Fruit fly (Drosophila melanogaster) whole organism, embryonic: ENCODE data around the gene CG31381.
A peak's percentile ranks its signal among the peaks of the same experiment; 100 is the strongest.

ENCODE experiments used
- Atf-2 ChIP-seq: fragments of 200-800 bp; sonication (Bioruptor generic); optimal IDR thresholded peaks from 2 replicates; lab custom pipeline; 2016; ENCODE audit warnings: missing biosample characterization, missing genetic modification characterization
- BEAF-32 ChIP-seq: fragments of 200-800 bp; sonication (Bioruptor generic); optimal IDR thresholded peaks from 3 replicates; lab custom pipeline; 2017; ENCODE audit warnings: missing biosample characterization, missing genetic modification characterization, mild to moderate bottlenecking, moderate library complexity, missing genetic modification reagents
- BtbVII ChIP-seq: fragments of 200-800 bp; sonication (Bioruptor generic); optimal IDR thresholded peaks from 3 replicates; lab custom pipeline; 2017; ENCODE audit warnings: missing biosample characterization, mild to moderate bottlenecking, missing genetic modification characterization
- CG10366 ChIP-seq: fragments of 200-800 bp; sonication (Bioruptor generic); IDR thresholded peaks from 2 replicates; pipeline ENCODE4 v1.3.6; 2022; ENCODE audit warnings: missing biosample characterization, missing genetic modification characterization
- CG1529 ChIP-seq: fragments of 200-800 bp; sonication (Bioruptor generic); optimal IDR thresholded peaks from 3 replicates; lab custom pipeline; 2018; ENCODE audit warnings: missing biosample characterization, missing genetic modification characterization
- CG17359 ChIP-seq: fragments of 200-800 bp; sonication (Bioruptor generic); optimal IDR thresholded peaks from 3 replicates; lab custom pipeline; 2018; ENCODE audit warnings: missing biosample characterization, mild to moderate bottlenecking, missing genetic modification characterization, moderate library complexity
- CG17385 ChIP-seq: fragments of 200-800 bp; sonication (Bioruptor generic); optimal IDR thresholded peaks from 3 replicates; lab custom pipeline; 2018; ENCODE audit warnings: missing biosample characterization, mild to moderate bottlenecking, missing genetic modification characterization
- CG2712 ChIP-seq: fragments of 200-800 bp; optimal IDR thresholded peaks from 3 replicates; lab custom pipeline; 2019; ENCODE audit warnings: missing biosample characterization, mild to moderate bottlenecking, missing genetic modification characterization, moderate library complexity
- CG3281 ChIP-seq: fragments of 200-800 bp; sonication (Bioruptor generic); optimal IDR thresholded peaks from 3 replicates; lab custom pipeline; 2017; ENCODE audit warnings: missing biosample characterization, mild to moderate bottlenecking, missing genetic modification characterization
- CG4328 ChIP-seq: fragments of 200-800 bp; sonication (Bioruptor generic); optimal IDR thresholded peaks from 3 replicates; lab custom pipeline; 2017; ENCODE audit warnings: missing biosample characterization, missing genetic modification reagents, missing genetic modification characterization
- CG4617 ChIP-seq: fragments of 200-800 bp; sonication (Bioruptor generic); optimal IDR thresholded peaks from 3 replicates; lab custom pipeline; 2016; ENCODE audit warnings: missing biosample characterization, missing genetic modification characterization, borderline replicate concordance
- CG8924 ChIP-seq: fragments of 200-800 bp; optimal IDR thresholded peaks from 3 replicates; lab custom pipeline; 2019; ENCODE audit warnings: missing biosample characterization, mild to moderate bottlenecking, missing genetic modification characterization, moderate library complexity
- CG9215 ChIP-seq: fragments of 200-800 bp; sonication (Bioruptor generic); IDR thresholded peaks from 2 replicates; pipeline ENCODE4 v1.3.6; 2022; ENCODE audit warnings: missing biosample characterization, missing genetic modification characterization
- CG9727 ChIP-seq: fragments of 200-800 bp; sonication (Bioruptor generic); optimal IDR thresholded peaks from 3 replicates; lab custom pipeline; 2017; ENCODE audit warnings: missing biosample characterization, mild to moderate bottlenecking, missing genetic modification characterization
- CG9932 ChIP-seq: fragments of 200-800 bp; sonication (Bioruptor generic); IDR thresholded peaks from 2 replicates; pipeline ENCODE4 v1.3.6; 2022; ENCODE audit warnings: missing biosample characterization, missing genetic modification characterization
- CkIIα-i1 ChIP-seq: fragments of 200-800 bp; sonication (Bioruptor generic); IDR thresholded peaks from 2 replicates; pipeline ENCODE4 v1.3.6; 2022; ENCODE audit warnings: missing biosample characterization, missing genetic modification characterization
- Dll ChIP-seq: fragments of 200-800 bp; sonication (Bioruptor generic); IDR thresholded peaks from 4 replicates; pipeline ENCODE4 v1.3.6; 2022; ENCODE audit warnings: missing biosample characterization, missing genetic modification characterization; ENCODE audit not compliant: partially characterized antibody
- GATAe ChIP-seq: fragments of 200-800 bp; sonication (Bioruptor generic); conservative IDR thresholded peaks from 2 replicates; pipeline ENCODE4 v1.3.6; 2022; ENCODE audit warnings: missing biosample characterization, missing genetic modification characterization
- H2.0 ChIP-seq: fragments of 200-800 bp; sonication (Bioruptor generic); IDR thresholded peaks from 2 replicates; pipeline ENCODE4 v1.3.6; 2022; ENCODE audit warnings: missing biosample characterization, missing genetic modification characterization
- Hand ChIP-seq: fragments of 200-800 bp; sonication (Bioruptor generic); optimal IDR thresholded peaks from 2 replicates; lab custom pipeline; 2017; ENCODE audit warnings: mild to moderate bottlenecking, missing biosample characterization, missing genetic modification reagents, missing genetic modification characterization
- Hr51 ChIP-seq, 2 experiments: fragments of 200-800 bp; sonication (Bioruptor generic); optimal IDR thresholded peaks; 2 replicates in 1 of 2; 3 replicates in 1 of 2; lab custom pipeline; 2016 to 2018; ENCODE audit warnings: missing biosample characterization in 2 of 2, missing genetic modification characterization in 2 of 2, mild to moderate bottlenecking in 1 of 2, moderate library complexity in 1 of 2
- Jarid2 ChIP-seq: fragments of 200-800 bp; sonication (Bioruptor generic); optimal IDR thresholded peaks from 3 replicates; lab custom pipeline; 2017; ENCODE audit warnings: mild to moderate bottlenecking, missing biosample characterization, missing genetic modification reagents, missing genetic modification characterization
- Lim3 ChIP-seq: fragments of 200-800 bp; sonication (Bioruptor generic); IDR thresholded peaks from 2 replicates; pipeline ENCODE4 v1.3.6; 2022; ENCODE audit warnings: missing biosample characterization, missing genetic modification characterization
- Max ChIP-seq: fragments of 200-800 bp; sonication (Bioruptor generic); optimal IDR thresholded peaks from 2 replicates; lab custom pipeline; 2016; ENCODE audit warnings: missing biosample characterization, mild to moderate bottlenecking, missing genetic modification characterization
- Meics ChIP-seq: fragments of 200-800 bp; sonication (Bioruptor generic); optimal IDR thresholded peaks from 2 replicates; lab custom pipeline; 2017; ENCODE audit warnings: missing biosample characterization, mild to moderate bottlenecking, missing genetic modification characterization
- Opbp ChIP-seq: fragments of 200-800 bp; sonication (Bioruptor generic); IDR thresholded peaks from 3 replicates; pipeline ENCODE4 v1.3.6; 2022; ENCODE audit warnings: missing biosample characterization, missing genetic modification characterization; ENCODE audit not compliant: partially characterized antibody
- Ptx1 ChIP-seq: fragments of 200-800 bp; sonication (Bioruptor generic); IDR thresholded peaks from 2 replicates; pipeline ENCODE4 v1.3.6; 2022; ENCODE audit warnings: missing biosample characterization, missing genetic modification characterization
- Sin3A ChIP-seq: fragments of >200 bp; optimal IDR thresholded peaks from 2 replicates; lab custom pipeline; 2018
- Six4 ChIP-seq: fragments of 200-800 bp; sonication (Bioruptor generic); optimal IDR thresholded peaks from 2 replicates; lab custom pipeline; 2016; ENCODE audit warnings: missing biosample characterization, missing genetic modification characterization
- al ChIP-seq: fragments of 200-800 bp; sonication (Bioruptor generic); IDR thresholded peaks from 2 replicates; pipeline ENCODE4 v1.3.6; 2022; ENCODE audit warnings: missing biosample characterization, missing genetic modification characterization
- az2 ChIP-seq: fragments of 200-800 bp; sonication (Bioruptor generic); optimal IDR thresholded peaks from 3 replicates; lab custom pipeline; 2016; ENCODE audit warnings: missing biosample characterization, missing genetic modification characterization
- cato ChIP-seq: fragments of 200-800 bp; sonication (Bioruptor generic); optimal IDR thresholded peaks from 2 replicates; lab custom pipeline; 2016; ENCODE audit warnings: missing biosample characterization, missing genetic modification characterization, borderline replicate concordance
- corto ChIP-seq: fragments of 200-800 bp; sonication (Bioruptor generic); optimal IDR thresholded peaks from 2 replicates; lab custom pipeline; 2016; ENCODE audit warnings: missing biosample characterization, mild to moderate bottlenecking, missing genetic modification characterization, moderate library complexity
- da ChIP-seq: fragments of 200-800 bp; sonication (Bioruptor generic); optimal IDR thresholded peaks from 2 replicates; lab custom pipeline; 2016; ENCODE audit warnings: missing biosample characterization, missing genetic modification characterization
- esg ChIP-seq: fragments of 200-800 bp; sonication (Bioruptor generic); conservative IDR thresholded peaks from 2 replicates; pipeline ENCODE4 v1.3.6; 2022; ENCODE audit warnings: missing biosample characterization, missing genetic modification characterization
- eve ChIP-seq, 2 experiments: fragments of >200 bp; optimal IDR thresholded peaks; 2 replicates each; lab custom pipeline; 2017; ENCODE audit warnings: missing biosample characterization in 2 of 2, missing genetic modification characterization in 2 of 2
- jing ChIP-seq: fragments of 200-800 bp; sonication (Bioruptor generic); optimal IDR thresholded peaks from 2 replicates; lab custom pipeline; 2018; ENCODE audit warnings: missing biosample characterization, mild to moderate bottlenecking, missing genetic modification characterization
- ken ChIP-seq: fragments of 200-800 bp; sonication (Bioruptor generic); IDR thresholded peaks from 3 replicates; pipeline ENCODE4 v1.3.6; 2022; ENCODE audit warnings: missing biosample characterization, missing genetic modification characterization
- peb ChIP-seq: fragments of 200-800 bp; sonication (Bioruptor generic); IDR thresholded peaks from 2 replicates; pipeline ENCODE4 v1.3.6; 2022; ENCODE audit warnings: missing biosample characterization, missing genetic modification characterization
- sima ChIP-seq: fragments of 200-800 bp; sonication (Bioruptor generic); optimal IDR thresholded peaks from 2 replicates; lab custom pipeline; 2016; ENCODE audit warnings: missing biosample characterization, missing genetic modification characterization
- sna ChIP-seq: fragments of 200-800 bp; sonication (Bioruptor generic); IDR thresholded peaks from 2 replicates; pipeline ENCODE4 v1.3.6; 2022; ENCODE audit warnings: missing biosample characterization, missing genetic modification characterization; ENCODE audit not compliant: partially characterized antibody
- ssp ChIP-seq: fragments of 200-800 bp; sonication (Bioruptor generic); IDR thresholded peaks from 2 replicates; pipeline ENCODE4 v1.3.6; 2022; ENCODE audit warnings: missing biosample characterization, missing genetic modification characterization
- twi ChIP-seq: fragments of 200-800 bp; optimal IDR thresholded peaks from 2 replicates; lab custom pipeline; 2019; ENCODE audit warnings: missing biosample characterization, mild to moderate bottlenecking, missing genetic modification characterization, moderate library complexity
- wdn ChIP-seq: fragments of 200-800 bp; sonication (Bioruptor generic); IDR thresholded peaks from 2 replicates; pipeline ENCODE4 v1.3.6; 2022; ENCODE audit warnings: missing biosample characterization, missing genetic modification characterization

Gene CG31381

dm6 chr3R:24829887-24830351 is 46.9 kb upstream of the CG31381 start, which contains the start of the genes Kaz and CG43273 (continued):
- TF ChIP-seq sna (GFP tag; lab: Robert Waterston, UW) (0 out of 2 replicates have a peak, but pooled peaks have one; percentile 11), CG8924 (peak; percentile 74), cato (GFP tag; lab: Kevin White, UChicago) (peak; percentile 15), Meics (peak; percentile 58), Dll (GFP tag; lab: Robert Waterston, UW) (0 out of 4 replicates have a peak, but pooled peaks have one; percentile 25), CkIIα-i1 (GFP tag; lab: Robert Waterston, UW) (no peak), CG4328 (GFP tag; lab: Kevin White, UChicago) (peak; percentile 23), CG9932 (peak; percentile 78), CG9215 (GFP tag; lab: Robert Waterston, UW) (peak; percentile 50), Jarid2 (GFP tag; lab: Kevin White, UChicago) (no peak), CG2712 (tag; lab: Kevin White, UChicago) (peak; percentile 70), BEAF-32 (GFP tag; lab: Kevin White, UChicago) (peak; percentile 27), ssp (GFP tag; lab: Robert Waterston, UW) (0 out of 2 replicates have a peak, but pooled peaks have one; percentile 27), Sin3A (lab: Kevin White, UChicago) (peak; percentile 43), Six4 (peak; percentile 40), esg (peak; percentile 25; the same call in 1 of the 2 replicates), Lim3 (GFP tag; lab: Robert Waterston, UW) (no peak), Hr51 (GFP tag; optimal IDR thresholded peaks at IDR 0.05; lab: Kevin White, UChicago) (peak in 1 of 2 experiments; percentile 13), Hand (GFP tag; lab: Kevin White, UChicago) (no peak), CG17359 (tag; lab: Kevin White, UChicago) (peak; percentile 46), Max (GFP tag; lab: Kevin White, UChicago) (peak; percentile 56), CG9727 (peak; percentile 32), CG10366 (GFP tag; lab: Robert Waterston, UW) (peak; percentile 49; the same call in 1 of the 2 replicates), wdn (GFP tag; lab: Robert Waterston, UW) (0 out of 2 replicates have a peak, but pooled peaks have one; percentile 19)

dm6 chr3R:24833652-24834051 is 43.2 kb upstream of the CG31381 start, which contains the start of gene sosie:
sosie (plus strand) TSS chr3R:24833952.
- TF ChIP-seq corto (GFP tag; lab: Kevin White, UChicago) = no peak
- TF ChIP-seq CG3281 (GFP tag; lab: Kevin White, UChicago) = no peak
- TF ChIP-seq BEAF-32 (GFP tag; lab: Kevin White, UChicago) = no peak
- TF ChIP-seq al (GFP tag; lab: Robert Waterston, UW) = no peak
- TF ChIP-seq sima (GFP tag; lab: Kevin White, UChicago) = no peak
- TF ChIP-seq BtbVII = no peak

- TF ChIP-seq ken (GFP tag; lab: Robert Waterston, UW) (no peak), peb (no peak), H2.0 (GFP tag; lab: Robert Waterston, UW) (no peak), CG1529 (GFP tag; lab: Kevin White, UChicago) (no peak), Opbp (GFP tag; lab: Robert Waterston, UW) (no peak), jing (no peak), GATAe (GFP tag; lab: Robert Waterston, UW) (no peak), Hr51 (GFP tag; optimal IDR thresholded peaks at IDR 0.05; lab: Kevin White, UChicago) (no peak), az2 (GFP tag; lab: Kevin White, UChicago) (no peak), Atf-2 (GFP tag; lab: Kevin White, UChicago) (no peak), eve (GFP tag; optimal IDR thresholded peaks at IDR 0.05; lab: Kevin White, UChicago) (no peak), Ptx1 (GFP tag; lab: Robert Waterston, UW) (no peak), da (GFP tag; lab: Kevin White, UChicago) (no peak), CG4617 (GFP tag; lab: Kevin White, UChicago) (no peak), CG17385 (GFP tag; lab: Kevin White, UChicago) (no peak), twi (tag; lab: Kevin White, UChicago) (no peak)
Measured at dm6 chr3R:24841063-24841462, 35.8 kb upstream of the CG31381 start, which contains the start of gene CG33658. CG33658 (minus strand) TSS chr3R:24841163.
